Worm (Caenorhabditis elegans) whole organism, L4 larva: Measurements from ENCODE around the gene uncp-18.
A peak's percentile ranks its signal among the peaks of the same experiment; 100 is the strongest.

Experiments
- ama-1 ChIP-seq: fragments of 150-350 bp; optimal IDR thresholded peaks from 2 replicates; lab custom pipeline; 2014; ENCODE audit warnings: inconsistent platforms, mixed read lengths
- ceh-20 ChIP-seq: fragments of 200-800 bp; sonication (Bioruptor generic); IDR thresholded peaks from 2 replicates; pipeline ENCODE4 v1.3.6; 2022; ENCODE audit warnings: missing genetic modification reagents, missing genetic modification characterization, missing compliant biosample characterization
- ces-1 ChIP-seq: fragments of 150-350 bp; sonication (generic microtip); optimal IDR thresholded peaks from 4 replicates; lab custom pipeline; 2014; ENCODE audit warnings: missing biosample characterization, missing genetic modification reagents, missing genetic modification characterization
- daf-12 ChIP-seq: fragments of 150-350 bp; optimal IDR thresholded peaks from 2 replicates; lab custom pipeline; 2014; ENCODE audit warnings: missing biosample characterization, missing genetic modification reagents, missing genetic modification characterization
- daf-8 ChIP-seq: fragments of 200-800 bp; sonication (Bioruptor generic); IDR thresholded peaks from 2 replicates; pipeline ENCODE4 v1.3.6; 2022; ENCODE audit warnings: missing genetic modification characterization, missing compliant biosample characterization
- dmd-6 ChIP-seq: fragments of 200-800 bp; sonication (Bioruptor generic); IDR thresholded peaks from 2 replicates; pipeline ENCODE4 v1.3.6; 2022; ENCODE audit warnings: missing genetic modification reagents, missing genetic modification characterization, missing compliant biosample characterization
- dve-1 ChIP-seq: sonication (generic microtip); optimal IDR thresholded peaks from 2 replicates; lab custom pipeline; 2017; ENCODE audit warnings: antibody characterized with exemption, mild to moderate bottlenecking, missing genetic modification characterization, missing compliant biosample characterization; ENCODE audit not compliant: insufficient read depth
- lin-15B ChIP-seq: fragments of 150-350 bp; sonication (generic microtip); optimal IDR thresholded peaks from 3 replicates; lab custom pipeline; 2014; ENCODE audit warnings: missing biosample characterization, missing genetic modification characterization
- lin-39 ChIP-seq: fragments of 150-350 bp; optimal IDR thresholded peaks from 2 replicates; lab custom pipeline; 2014; ENCODE audit warnings: missing biosample characterization, missing genetic modification reagents, missing genetic modification characterization
- pqm-1 ChIP-seq: sonication (generic microtip); optimal IDR thresholded peaks from 2 replicates; lab custom pipeline; 2017; ENCODE audit warnings: missing biosample characterization, missing genetic modification characterization
- sdz-12 ChIP-seq: fragments of 200-800 bp; sonication (Bioruptor generic); optimal IDR thresholded peaks from 2 replicates; lab custom pipeline; 2018; ENCODE audit warnings: mild to moderate bottlenecking, missing genetic modification characterization, missing compliant biosample characterization
- unc-39 ChIP-seq: sonication (generic microtip); optimal IDR thresholded peaks from 2 replicates; lab custom pipeline; 2017; ENCODE audit warnings: missing biosample characterization, missing genetic modification characterization

- no peak for TF ChIP-seq lin-39 (tag; lab: Kevin White, UChicago)
- TF ChIP-seq ama-1 (lab: Kevin White, UChicago) = peak; percentile 17
- TF ChIP-seq ces-1 = peak; percentile 53
- TF ChIP-seq pqm-1 (tag; lab: Kevin White, UChicago) = peak; percentile 54
- TF ChIP-seq unc-39 = no peak
- peak; percentile 62 for TF ChIP-seq lin-15B (tag; lab: Kevin White, UChicago)
- no peak for TF ChIP-seq daf-12 (tag; lab: Kevin White, UChicago)
- TF ChIP-seq sdz-12 (GFP tag; lab: Kevin White, UChicago) = peak; percentile 96
- TF ChIP-seq ceh-20 (GFP tag; lab: Robert Waterston, UW) = peak; percentile 85
- TF ChIP-seq daf-8 (GFP tag; lab: Robert Waterston, UW) = no peak
- peak; percentile 71 for TF ChIP-seq dmd-6
- peak; percentile 96 for TF ChIP-seq dve-1 (tag; lab: Kevin White, UChicago)
These were observed at the start of gene uncp-18, which contains the start of gene ears-2 for ce11 chrIV:390279-390678.
